Worm (Caenorhabditis elegans): ENCODE data around the gene nhr-192.

The nhr-192 gene

DNA sequence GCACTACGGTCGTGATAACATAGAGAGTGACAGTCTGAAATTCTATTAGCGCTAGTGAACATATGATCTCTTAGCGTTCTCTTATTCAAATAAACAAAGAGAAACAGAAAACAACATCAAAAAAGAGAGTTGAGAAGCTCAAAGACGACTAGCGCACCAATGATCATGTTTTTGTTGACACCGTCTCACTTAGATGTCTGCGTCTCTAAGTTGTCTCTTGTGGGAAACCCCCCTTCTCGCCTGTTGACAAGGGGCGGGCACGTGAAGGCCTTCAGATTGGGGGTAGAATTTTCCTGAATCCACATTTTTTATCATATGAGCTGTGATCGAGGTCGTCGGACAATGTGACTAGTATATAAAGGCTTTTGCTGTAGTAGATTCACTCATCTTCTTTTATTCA is 50.5 kb downstream of the nhr-192 start:
- no peak for TF ChIP-seq sem-2 (GFP tag; optimal IDR thresholded peaks at IDR 0.05)
- TF ChIP-seq elt-3 (tag; optimal IDR thresholded peaks at IDR 0.05): no peak
- TF ChIP-seq nhr-12 (tag; optimal IDR thresholded peaks at IDR 0.05): no peak
- no peak for TF ChIP-seq snpc-4 (tag; optimal IDR thresholded peaks at IDR 0.05)
- TF ChIP-seq ztf-11 (tag; optimal IDR thresholded peaks at IDR 0.05): no peak
- TF ChIP-seq elt-1 (tag; optimal IDR thresholded peaks at IDR 0.05; ENCODE audit: borderline replicate concordance, insufficient read depth): no peak
- no peak for TF ChIP-seq lin-13 (tag; optimal IDR thresholded peaks at IDR 0.05)
- TF ChIP-seq bed-3 (GFP tag; optimal IDR thresholded peaks at IDR 0.05): no peak
- TF ChIP-seq unc-120 (tag; optimal IDR thresholded peaks at IDR 0.05; ENCODE audit: poor library complexity, severe bottlenecking): no peak
- no peak for TF ChIP-seq zip-8 (tag; optimal IDR thresholded peaks at IDR 0.05)
- no peak for TF ChIP-seq nhr-2 (tag; optimal IDR thresholded peaks at IDR 0.05)
- TF ChIP-seq nhr-76 (tag; optimal IDR thresholded peaks at IDR 0.05): no peak
- no peak for TF ChIP-seq unc-39 (tag; optimal IDR thresholded peaks at IDR 0.05)
- TF ChIP-seq mls-2 (tag; optimal IDR thresholded peaks at IDR 0.05): no peak
- TF ChIP-seq mep-1 (tag; optimal IDR thresholded peaks at IDR 0.05): no peak
- no peak for TF ChIP-seq M03D4.4 (tag; optimal IDR thresholded peaks at IDR 0.05)
